Worm (Caenorhabditis elegans): ENCODE measurements around the gene pld-1.

ce11 chrII:5086143-5086542, 5.3 kb downstream of the pld-1 start:
- TF ChIP-seq lsy-2 (tag; optimal IDR thresholded peaks at IDR 0.05) (no peak), R02D3.7 (tag; optimal IDR thresholded peaks at IDR 0.05) (no peak), F44E2.7 (GFP tag; IDR thresholded peaks at IDR 0.05) (no peak), fkh-10 (GFP tag; optimal IDR thresholded peaks at IDR 0.05) (no peak), T26A8.4 (GFP tag; IDR thresholded peaks at IDR 0.05) (no peak), mxl-3 (GFP tag; optimal IDR thresholded peaks at IDR 0.05) (no peak), snpc-4 (tag; optimal IDR thresholded peaks at IDR 0.05) (no peak), nhr-11 (tag; optimal IDR thresholded peaks at IDR 0.05) (no peak), lin-13 (GFP tag; optimal IDR thresholded peaks at IDR 0.05) (no peak), aha-1 (tag) (peak; percentile 64), pha-4 (GFP tag; IDR thresholded peaks at IDR 0.05) (no peak), pha-4 (tag; optimal IDR thresholded peaks at IDR 0.05) (no peak), ztf-11 (tag; optimal IDR thresholded peaks at IDR 0.05) (no peak)

All from whole organism, L4 larva.